Fruit fly (Drosophila melanogaster) whole organism, adult: ENCODE data around the gene dbe.

Experiments
- CG14711 ChIP-seq: fragments of 200-800 bp; sonication (Bioruptor generic); optimal IDR thresholded peaks from 2 replicates; lab custom pipeline; 2018; ENCODE audit warnings: missing biosample characterization, mild to moderate bottlenecking, missing genetic modification characterization, moderate library complexity
- CG33017 ChIP-seq: fragments of 200-800 bp; sonication (Bioruptor generic); optimal IDR thresholded peaks from 2 replicates; lab custom pipeline; 2018; ENCODE audit warnings: missing biosample characterization, mild to moderate bottlenecking, missing genetic modification characterization, moderate library complexity
- CG7101 ChIP-seq: fragments of 200-800 bp; sonication (Bioruptor generic); optimal IDR thresholded peaks from 2 replicates; lab custom pipeline; 2018; ENCODE audit warnings: missing biosample characterization, mild to moderate bottlenecking, missing genetic modification characterization, moderate library complexity
- Crg-1 ChIP-seq: fragments of 200-800 bp; sonication (Bioruptor generic); optimal IDR thresholded peaks from 2 replicates; lab custom pipeline; 2016; ENCODE audit warnings: missing biosample characterization, missing genetic modification characterization
- ovo ChIP-seq: fragments of 200-800 bp; sonication (Bioruptor generic); optimal IDR thresholded peaks from 2 replicates; lab custom pipeline; 2016; ENCODE audit warnings: missing biosample characterization, missing genetic modification characterization

- TF ChIP-seq Crg-1 (GFP tag; lab: Kevin White, UChicago) (peak; percentile 97), CG7101 (peak; percentile 98), CG14711 (tag; lab: Kevin White, UChicago) (peak; percentile 93), CG33017 (tag; lab: Kevin White, UChicago) (peak; percentile 98), ovo (GFP tag; lab: Kevin White, UChicago) (peak; percentile 49)
These were observed 2.5 kb downstream of the dbe start for dm6 chr2L:866950-867744.
